Worm (Caenorhabditis elegans) whole organism, L3 larva: ENCODE results near the gene grl-22.

Source experiments
- R02D3.7 ChIP-seq: fragments of 150-350 bp; optimal IDR thresholded peaks from 2 replicates; lab custom pipeline; 2014; ENCODE audit warnings: missing biosample characterization, missing genetic modification characterization
- ZK546.5 ChIP-seq: sonication (generic microtip); optimal IDR thresholded peaks from 2 replicates; lab custom pipeline; 2017; ENCODE audit warnings: missing biosample characterization, missing genetic modification characterization
- aly-2 ChIP-seq: fragments of 150-350 bp; optimal IDR thresholded peaks from 2 replicates; lab custom pipeline; 2014; ENCODE audit warnings: missing biosample characterization, missing genetic modification characterization
- ama-1 ChIP-seq: fragments of 150-350 bp; optimal IDR thresholded peaks from 2 replicates; lab custom pipeline; 2018
- ceh-16 ChIP-seq: sonication (generic microtip); optimal IDR thresholded peaks from 2 replicates; lab custom pipeline; 2017; ENCODE audit warnings: missing biosample characterization, missing genetic modification characterization
- ceh-28 ChIP-seq: fragments of 150-350 bp; optimal IDR thresholded peaks from 2 replicates; lab custom pipeline; 2014; ENCODE audit warnings: missing biosample characterization, missing genetic modification reagents, missing genetic modification characterization
- ceh-82 ChIP-seq: fragments of 150-350 bp; optimal IDR thresholded peaks from 2 replicates; lab custom pipeline; 2014; ENCODE audit warnings: missing biosample characterization, missing genetic modification characterization
- ceh-9 ChIP-seq: sonication (generic microtip); optimal IDR thresholded peaks from 2 replicates; lab custom pipeline; 2018; ENCODE audit warnings: missing biosample characterization, missing genetic modification characterization
- daf-12 ChIP-seq: fragments of 150-350 bp; optimal IDR thresholded peaks from 2 replicates; lab custom pipeline; 2014; ENCODE audit warnings: missing biosample characterization, missing genetic modification reagents, missing genetic modification characterization
- egl-5 ChIP-seq: fragments of 150-350 bp; optimal IDR thresholded peaks from 2 replicates; lab custom pipeline; 2017; ENCODE audit warnings: missing biosample characterization, missing genetic modification reagents, missing genetic modification characterization, inconsistent platforms
- elt-2 ChIP-seq: sonication (generic microtip); optimal IDR thresholded peaks from 2 replicates; lab custom pipeline; 2016; ENCODE audit warnings: missing genetic modification reagents, mild to moderate bottlenecking, missing genetic modification characterization, missing compliant biosample characterization
- elt-3 ChIP-seq, 3 experiments: fragments of 150-350 bp in 1 of 3; sonication (generic microtip) in 2 of 3; optimal IDR thresholded peaks; 2 replicates in 2 of 3; 4 replicates in 1 of 3; lab custom pipeline; 2014 to 2017; ENCODE audit warnings: missing biosample characterization in 3 of 3, missing genetic modification characterization in 3 of 3
- fkh-2 ChIP-seq: fragments of 150-350 bp; optimal IDR thresholded peaks from 2 replicates; lab custom pipeline; 2014; ENCODE audit warnings: missing biosample characterization, missing genetic modification reagents, missing genetic modification characterization
- jun-1 ChIP-seq: fragments of 150-350 bp; optimal IDR thresholded peaks from 2 replicates; lab custom pipeline; 2014; ENCODE audit warnings: missing biosample characterization, missing genetic modification reagents, missing genetic modification characterization
- lin-15B ChIP-seq: fragments of 150-350 bp; optimal IDR thresholded peaks from 2 replicates; lab custom pipeline; 2014; ENCODE audit warnings: missing biosample characterization, missing genetic modification characterization
- lsy-12 ChIP-seq: sonication (generic microtip); optimal IDR thresholded peaks from 2 replicates; lab custom pipeline; 2016; ENCODE audit warnings: mild to moderate bottlenecking, missing genetic modification characterization, missing compliant biosample characterization
- nfya-1 ChIP-seq: sonication (generic microtip); optimal IDR thresholded peaks from 2 replicates; lab custom pipeline; 2017; ENCODE audit warnings: missing genetic modification characterization, mild to moderate bottlenecking, missing compliant biosample characterization, antibody characterized with exemption, moderate library complexity; ENCODE audit not compliant: insufficient read depth
- nhr-11 ChIP-seq: fragments of 150-350 bp; optimal IDR thresholded peaks from 2 replicates; lab custom pipeline; 2014; ENCODE audit warnings: missing biosample characterization, missing genetic modification characterization
- nhr-12 ChIP-seq: fragments of 150-350 bp; optimal IDR thresholded peaks from 2 replicates; lab custom pipeline; 2014; ENCODE audit warnings: missing biosample characterization, missing genetic modification characterization
- nhr-23 ChIP-seq: fragments of 150-350 bp; optimal IDR thresholded peaks from 2 replicates; lab custom pipeline; 2014; ENCODE audit warnings: missing biosample characterization, missing genetic modification reagents, missing genetic modification characterization
- nhr-237 ChIP-seq: fragments of 150-350 bp; optimal IDR thresholded peaks from 2 replicates; lab custom pipeline; 2014; ENCODE audit warnings: missing biosample characterization, missing genetic modification characterization
- nhr-25 ChIP-seq: sonication (generic microtip); optimal IDR thresholded peaks from 2 replicates; lab custom pipeline; 2017; ENCODE audit warnings: missing biosample characterization, missing genetic modification characterization
- nhr-43 ChIP-seq: sonication (generic microtip); optimal IDR thresholded peaks from 2 replicates; lab custom pipeline; 2016; ENCODE audit warnings: mild to moderate bottlenecking, missing genetic modification characterization, missing compliant biosample characterization; ENCODE audit not compliant: poor library complexity, severe bottlenecking
- nhr-77 ChIP-seq: fragments of 150-350 bp; optimal IDR thresholded peaks from 2 replicates; lab custom pipeline; 2014; ENCODE audit warnings: missing biosample characterization, missing genetic modification characterization
- pha-4 ChIP-seq: fragments of 150-350 bp; optimal IDR thresholded peaks from 2 replicates; lab custom pipeline; 2014; ENCODE audit warnings: missing biosample characterization, missing genetic modification reagents, missing genetic modification characterization
- pqm-1 ChIP-seq: fragments of 150-350 bp; optimal IDR thresholded peaks from 2 replicates; lab custom pipeline; 2017; ENCODE audit warnings: missing biosample characterization, missing genetic modification characterization, inconsistent platforms
- snpc-4 ChIP-seq: fragments of 150-350 bp; optimal IDR thresholded peaks from 2 replicates; lab custom pipeline; 2014; ENCODE audit warnings: missing biosample characterization, missing genetic modification characterization
- tbx-2 ChIP-seq: sonication (generic microtip); optimal IDR thresholded peaks from 2 replicates; lab custom pipeline; 2016; ENCODE audit warnings: mild to moderate bottlenecking, missing genetic modification characterization, missing compliant biosample characterization
- unc-39 ChIP-seq: sonication (generic microtip); optimal IDR thresholded peaks from 4 replicates; lab custom pipeline; 2017; ENCODE audit warnings: missing biosample characterization, missing genetic modification characterization
- unc-62 ChIP-seq: fragments of 150-350 bp; sonication (generic microtip); optimal IDR thresholded peaks from 4 replicates; lab custom pipeline; 2014; ENCODE audit warnings: missing biosample characterization, missing genetic modification reagents, missing genetic modification characterization
- zag-1 ChIP-seq: fragments of 150-350 bp; optimal IDR thresholded peaks from 2 replicates; lab custom pipeline; 2014; ENCODE audit warnings: missing biosample characterization, missing genetic modification characterization
- ztf-11 ChIP-seq: fragments of 150-350 bp; optimal IDR thresholded peaks from 2 replicates; lab custom pipeline; 2014; ENCODE audit warnings: missing biosample characterization, missing genetic modification characterization

grl-22 gene

DNA sequence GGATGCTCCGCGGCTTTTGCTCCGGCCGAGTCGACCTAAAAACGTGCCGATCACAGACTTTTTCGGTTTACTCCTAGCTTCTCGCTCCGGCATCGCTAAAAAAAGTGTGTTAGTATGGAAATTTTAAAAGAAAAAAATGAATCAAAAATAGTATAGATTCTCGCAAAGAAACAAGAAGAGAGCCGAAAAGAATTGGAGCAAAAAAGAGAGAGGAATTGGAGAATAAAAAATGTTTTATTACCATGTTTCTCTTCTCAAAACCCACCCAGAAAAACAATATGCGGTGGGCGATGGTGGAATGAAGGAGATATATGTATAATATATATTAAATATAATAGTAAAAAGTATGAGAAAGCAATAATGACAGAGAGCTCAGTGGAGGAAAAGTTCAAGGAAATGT, 26.7 kb upstream of the grl-22 start, which contains the start of gene W03A5.6:
Gene W03A5.6 (minus strand): TSS at position 101 of the 400 bp plus-strand sequence.
- TF ChIP-seq fkh-2 (tag; lab: Kevin White, UChicago), result no peak

DNA sequence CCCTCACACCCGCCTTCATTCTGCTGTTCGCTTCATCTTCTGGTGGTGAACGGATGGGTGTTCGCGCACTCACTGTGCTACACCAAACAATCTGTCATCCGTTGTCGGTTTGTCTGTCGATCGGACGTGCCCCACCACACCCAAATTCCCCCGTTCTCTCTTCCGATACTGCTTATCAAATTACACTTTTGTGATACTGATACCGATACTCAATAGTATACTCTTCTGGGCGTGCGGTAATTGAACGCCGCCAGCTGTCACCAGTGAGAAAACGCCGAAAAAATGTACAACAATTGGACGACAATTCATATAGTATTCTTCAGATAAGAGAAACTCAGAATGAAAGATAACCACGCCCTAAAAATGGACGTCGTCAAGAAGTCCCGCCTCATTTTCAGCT, 24.3 kb upstream of the grl-22 start:
- TF ChIP-seq pha-4 (tag; lab: Kevin White, UChicago) (no peak), elt-3 (tag; optimal IDR thresholded peaks at IDR 0.05; lab: Kevin White, UChicago) (peak in 1 of 3 experiments; percentile 70), elt-2 (tag; lab: Kevin White, UChicago) (peak; percentile 44)

DNA sequence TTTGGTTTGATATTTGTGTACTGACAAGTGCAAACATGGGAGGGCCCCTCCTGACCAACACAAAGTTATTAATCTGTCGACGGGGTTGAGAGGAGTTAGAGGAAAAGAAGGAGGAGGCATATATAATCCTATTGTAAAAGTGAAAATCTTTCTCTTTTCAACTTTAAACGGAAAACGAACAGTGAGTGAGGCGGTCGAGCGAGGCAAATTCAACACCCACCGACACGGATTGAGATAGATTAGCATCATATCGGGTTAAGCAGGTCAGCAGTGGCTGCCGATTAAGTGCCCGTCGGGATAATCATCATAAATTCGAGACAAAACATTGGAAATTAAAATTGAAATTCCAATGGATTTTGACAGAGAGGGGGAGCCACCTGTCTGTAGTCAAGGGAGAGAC, 22.5 kb upstream of the grl-22 start:
- TF ChIP-seq nhr-77 (no peak), nhr-43 (tag; lab: Kevin White, UChicago) (no peak)

- TF ChIP-seq nhr-11 (no peak), egl-5 (tag; lab: Kevin White, UChicago) (no peak), snpc-4 (tag; lab: Kevin White, UChicago) (no peak), unc-39 (no peak), elt-2 (tag; lab: Kevin White, UChicago) (no peak), nhr-237 (tag; lab: Kevin White, UChicago) (no peak), ztf-11 (tag; lab: Kevin White, UChicago) (no peak), nhr-12 (tag; lab: Kevin White, UChicago) (no peak), unc-62 (no peak), ZK546.5 (tag; lab: Kevin White, UChicago) (no peak)
- TF ChIP-seq, all 47 proteins: peak for 0
Measured at ce11 chrIII:5427096-5427495, 13.3 kb upstream of the grl-22 start.

DNA sequence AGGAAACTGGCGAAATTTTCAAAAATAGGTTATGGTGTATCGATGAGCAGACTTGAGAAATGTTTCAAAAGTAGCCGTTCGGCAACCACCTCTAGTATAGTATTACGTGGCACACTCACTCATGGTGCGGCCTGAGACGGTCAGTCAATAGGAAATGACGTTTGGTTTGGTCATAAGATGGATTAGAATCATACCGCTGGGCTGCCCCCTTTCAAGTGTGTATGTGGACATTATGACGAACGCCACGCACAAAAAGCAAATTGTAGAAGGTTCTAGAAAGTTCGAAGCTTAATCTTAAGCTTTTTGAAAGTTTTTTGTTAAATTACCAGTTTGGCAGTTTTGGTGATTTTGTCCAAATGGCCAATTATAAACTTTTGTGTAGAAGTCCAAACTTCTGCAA, 10.6 kb upstream of the grl-22 start:
- TF ChIP-seq nfya-1 (tag; lab: Kevin White, UChicago), result peak; percentile 1
- no peak for TF ChIP-seq lin-15B
- TF ChIP-seq pqm-1 (tag; lab: Kevin White, UChicago), result no peak
- no peak for TF ChIP-seq egl-5 (tag; lab: Kevin White, UChicago)
- no peak for TF ChIP-seq R02D3.7 (tag; lab: Kevin White, UChicago)
- no peak for TF ChIP-seq snpc-4 (tag; lab: Kevin White, UChicago)
- TF ChIP-seq zag-1 (tag; lab: Kevin White, UChicago), result no peak
- TF ChIP-seq nhr-23 (tag; lab: Kevin White, UChicago), result peak; percentile 56
- TF ChIP-seq tbx-2 (tag; lab: Kevin White, UChicago), result no peak
- peak; percentile 54 for TF ChIP-seq pha-4 (tag; lab: Kevin White, UChicago)
- no peak for TF ChIP-seq nhr-12 (tag; lab: Kevin White, UChicago)
- TF ChIP-seq nhr-237 (tag; lab: Kevin White, UChicago), result no peak
- no peak for TF ChIP-seq lsy-12
- no peak for TF ChIP-seq nhr-25 (tag; lab: Kevin White, UChicago)
- no peak for TF ChIP-seq ceh-16 (tag; lab: Kevin White, UChicago)
- TF ChIP-seq aly-2 (tag; lab: Kevin White, UChicago), result no peak
- TF ChIP-seq ama-1 (lab: Kevin White, UChicago), result no peak

DNA sequence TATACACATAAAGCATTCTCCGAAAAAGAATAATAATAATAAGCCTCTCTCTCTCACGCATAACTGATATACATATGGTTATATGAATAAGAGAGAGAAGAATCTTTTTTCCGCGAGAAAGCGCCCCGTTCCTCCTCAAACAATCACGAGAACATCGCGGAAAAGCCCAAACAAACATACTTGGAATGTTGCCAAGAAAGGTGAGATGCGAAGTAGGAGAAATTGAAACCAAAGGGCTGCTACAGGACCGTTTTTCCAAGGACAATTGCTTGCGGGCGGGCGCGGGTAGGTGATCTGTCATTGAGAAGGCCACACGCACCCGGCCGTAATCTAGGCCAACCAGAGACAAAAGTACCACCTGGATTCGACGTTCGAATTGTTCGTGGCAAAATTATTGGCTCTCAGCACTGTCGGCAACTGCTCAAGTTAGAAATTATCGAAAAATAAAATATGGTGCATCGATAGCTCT, 9.9 kb upstream of the grl-22 start, which contains the start of gene dnj-24:
Gene dnj-24 (minus strand): TSS at position 419 of the 469 bp plus-strand sequence.
- TF ChIP-seq elt-2 (tag; lab: Kevin White, UChicago), result no peak
- no peak for TF ChIP-seq ceh-82
- no peak for TF ChIP-seq ceh-9
- TF ChIP-seq ZK546.5 (tag; lab: Kevin White, UChicago), result no peak
- TF ChIP-seq nhr-77, result no peak
- TF ChIP-seq nhr-237 (tag; lab: Kevin White, UChicago), result no peak
- peak; percentile 35 for TF ChIP-seq nhr-43 (tag; lab: Kevin White, UChicago)
- TF ChIP-seq nhr-25 (tag; lab: Kevin White, UChicago), result peak; percentile 73
- TF ChIP-seq jun-1 (tag; lab: Kevin White, UChicago), result no peak
- no peak for TF ChIP-seq ama-1 (lab: Kevin White, UChicago)
- TF ChIP-seq nhr-23 (tag; lab: Kevin White, UChicago), result peak; percentile 36
- TF ChIP-seq ceh-28 (tag; lab: Kevin White, UChicago), result no peak
- no peak for TF ChIP-seq daf-12 (tag; lab: Kevin White, UChicago)
- no peak for TF ChIP-seq unc-39
